Fruit fly (Drosophila melanogaster) whole organism, prepupa: ENCODE data around the gene Ldh.

ENCODE experiments used
- CG6854 ChIP-seq: fragments of 200-800 bp; sonication (Bioruptor generic); optimal IDR thresholded peaks from 2 replicates; lab custom pipeline; 2017; ENCODE audit warnings: missing biosample characterization, mild to moderate bottlenecking, missing genetic modification characterization
- CG8632 ChIP-seq: fragments of 200-800 bp; sonication (Bioruptor generic); optimal IDR thresholded peaks from 3 replicates; lab custom pipeline; 2016; ENCODE audit warnings: missing biosample characterization, missing genetic modification characterization
- Gug ChIP-seq: fragments of 200-800 bp; sonication (Bioruptor generic); IDR thresholded peaks from 2 replicates; pipeline ENCODE4 v1.3.6; 2022; ENCODE audit warnings: missing biosample characterization, missing genetic modification characterization
- cyc ChIP-seq: fragments of 200-800 bp; sonication (Bioruptor generic); optimal IDR thresholded peaks from 3 replicates; lab custom pipeline; 2016; ENCODE audit warnings: missing biosample characterization, missing genetic modification characterization
- esn ChIP-seq: fragments of 200-800 bp; sonication (Bioruptor generic); optimal IDR thresholded peaks from 2 replicates; lab custom pipeline; 2016; ENCODE audit warnings: missing biosample characterization, mild to moderate bottlenecking, missing genetic modification characterization, moderate library complexity
- salr ChIP-seq, 2 experiments: fragments of 200-800 bp; sonication (Bioruptor generic); optimal IDR thresholded peaks; 3 replicates each; lab custom pipeline; 2016 to 2018; ENCODE audit warnings: missing biosample characterization in 2 of 2, missing genetic modification characterization in 2 of 2, mild to moderate bottlenecking in 1 of 2

DNA sequence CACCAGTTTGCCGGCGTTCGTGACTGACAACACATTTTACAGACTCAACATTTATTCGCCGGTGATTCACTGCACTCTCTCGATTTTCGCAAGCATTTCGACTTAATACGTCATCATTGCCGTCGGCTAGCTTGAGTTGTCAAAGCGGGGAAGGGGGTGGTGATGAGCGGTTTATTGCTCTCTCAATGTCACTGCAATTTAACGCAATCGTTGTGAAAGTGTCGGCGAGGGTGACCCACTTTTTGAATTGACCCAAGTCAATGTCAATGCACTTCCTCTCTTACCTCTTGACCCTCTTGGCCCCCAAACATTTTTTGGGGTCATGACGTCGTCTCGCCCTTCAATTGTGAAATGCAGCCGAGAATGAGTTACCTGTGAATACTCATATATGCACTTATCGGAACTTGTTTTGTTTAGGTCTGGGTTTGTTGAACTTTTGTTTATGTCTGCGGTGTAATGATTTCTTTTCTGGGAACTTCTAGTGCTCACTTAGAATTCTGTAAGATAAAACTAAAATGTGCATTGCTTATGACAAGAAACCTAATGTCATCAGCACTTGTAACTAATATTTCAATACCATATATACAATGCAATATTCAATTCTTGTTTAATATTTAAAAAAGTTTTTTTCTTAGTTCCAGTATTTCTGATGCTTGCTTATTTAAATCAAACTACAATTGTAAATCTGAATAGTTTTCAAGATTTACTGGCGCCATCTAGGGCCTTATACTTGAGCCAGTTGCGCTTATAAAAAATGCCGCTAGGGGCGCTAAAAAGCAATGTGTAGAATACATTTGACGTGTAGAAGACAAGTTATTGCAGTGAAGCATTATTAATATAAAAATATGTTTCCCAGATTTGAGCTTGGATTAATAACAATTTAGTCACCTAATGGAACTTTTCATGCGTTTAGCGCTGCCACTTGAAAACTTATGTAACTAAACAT, 1.7 kb upstream of the Ldh start:
- TF ChIP-seq salr (GFP tag; optimal IDR thresholded peaks at IDR 0.05; lab: Kevin White, UChicago) (no peak), esn (GFP tag; lab: Kevin White, UChicago) (peak; percentile 58), CG8632 (GFP tag; lab: Kevin White, UChicago) (no peak), Gug (GFP tag; lab: Robert Waterston, UW) (no peak), cyc (GFP tag; lab: Kevin White, UChicago) (peak; percentile 57), CG6854 (GFP tag; lab: Kevin White, UChicago) (peak; percentile 16)
